Fruit fly (Drosophila melanogaster): Measurements from ENCODE around the gene fon.

The fon gene

DNA sequence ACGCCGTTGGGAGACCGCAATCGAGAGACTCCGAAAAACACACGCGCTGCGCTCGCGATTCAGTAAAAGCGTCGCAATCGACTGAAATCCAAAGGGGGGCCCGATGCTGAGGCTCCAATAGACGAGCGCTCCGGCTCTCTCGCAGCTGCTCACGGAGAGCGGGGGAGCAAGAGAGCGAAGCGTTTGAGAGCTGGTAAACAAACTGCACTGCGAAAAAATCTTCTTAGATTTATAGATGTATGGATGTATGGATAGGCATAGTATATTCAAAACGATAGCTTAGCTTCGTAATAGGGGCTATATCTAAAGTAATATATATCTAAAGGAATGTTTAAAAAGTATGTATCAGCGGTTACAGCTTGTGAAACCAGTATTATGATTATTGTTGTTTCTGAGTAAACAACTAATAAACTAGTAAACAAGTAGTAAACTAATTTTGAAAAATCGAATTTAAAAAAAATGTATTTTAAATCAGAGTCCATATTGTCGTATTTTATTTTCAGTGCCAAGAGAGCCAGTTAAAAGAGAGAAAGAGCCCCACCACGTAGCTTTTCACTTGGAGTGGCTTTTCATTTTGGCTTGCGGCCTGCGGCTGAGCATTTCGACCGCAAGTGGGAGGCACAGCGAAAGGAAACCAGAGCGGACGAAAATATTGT lies 37.6 kb upstream of the fon start, which contains the start of the genes Alp12 and CG13085 (continued):
- no peak for TF ChIP-seq lov (optimal IDR thresholded peaks at IDR 0.05)
- peak; percentile 79; the same call in 2 of the 3 replicates for TF ChIP-seq lov (GFP tag; IDR thresholded peaks at IDR 0.05)
- TF ChIP-seq esg (GFP tag; conservative IDR thresholded peaks at IDR 0.05), result peak; percentile 96
- TF ChIP-seq sens (GFP tag), result peak; percentile 99
- TF ChIP-seq crp (GFP tag; optimal IDR thresholded peaks at IDR 0.05), result peak in 1 of 2 experiments; percentile 73
- TF ChIP-seq CG10543 (GFP tag; optimal IDR thresholded peaks at IDR 0.05), result peak; percentile 100
- TF ChIP-seq MTF-1 (GFP tag; optimal IDR thresholded peaks at IDR 0.05; ENCODE audit: borderline replicate concordance), result peak; percentile 83
- TF ChIP-seq pnt (GFP tag; optimal IDR thresholded peaks at IDR 0.05), result peak; percentile 93
- TF ChIP-seq CG3726 (GFP tag; IDR thresholded peaks at IDR 0.05), result peak; percentile 92
- peak; percentile 72; the same call in 1 of the 3 replicates for TF ChIP-seq sr (GFP tag; IDR thresholded peaks at IDR 0.05)
- TF ChIP-seq CkIIα-i1 (GFP tag; IDR thresholded peaks at IDR 0.05), result peak; percentile 68
- TF ChIP-seq ind (GFP tag; optimal IDR thresholded peaks at IDR 0.05), result peak; percentile 96
- peak; percentile 96 for TF ChIP-seq croc (GFP tag; conservative IDR thresholded peaks at IDR 0.05)
- peak; percentile 91 for TF ChIP-seq CG6654 (GFP tag; optimal IDR thresholded peaks at IDR 0.05)
- TF ChIP-seq sd (tag; optimal IDR thresholded peaks at IDR 0.05), result peak; percentile 93
- TF ChIP-seq Doc3 (GFP tag; IDR thresholded peaks at IDR 0.05; ENCODE audit: partially characterized antibody), result no peak
- TF ChIP-seq Poxn (GFP tag; IDR thresholded peaks at IDR 0.05), result peak; percentile 89
- no peak for TF ChIP-seq ash1 (GFP tag; optimal IDR thresholded peaks at IDR 0.05)
- peak; percentile 94 for TF ChIP-seq slou (GFP tag; optimal IDR thresholded peaks at IDR 0.05)
- no peak for TF ChIP-seq CG42726 (GFP tag; IDR thresholded peaks at IDR 0.05; ENCODE audit: partially characterized antibody)
- peak; percentile 98 for TF ChIP-seq CG17385 (GFP tag; optimal IDR thresholded peaks at IDR 0.05)
- peak; percentile 89 for TF ChIP-seq ase (GFP tag; IDR thresholded peaks at IDR 0.05)
- TF ChIP-seq CG5245 (GFP tag; optimal IDR thresholded peaks at IDR 0.05), result peak; percentile 93
- TF ChIP-seq CG34224 (GFP tag; IDR thresholded peaks at IDR 0.05; ENCODE audit: partially characterized antibody), result peak; percentile 39
- peak; percentile 92 for TF ChIP-seq H15 (GFP tag; IDR thresholded peaks at IDR 0.05)
- peak; percentile 86 for TF ChIP-seq GATAe (GFP tag; conservative IDR thresholded peaks at IDR 0.05)
- peak; percentile 97 for TF ChIP-seq B-H2 (GFP tag; optimal IDR thresholded peaks at IDR 0.05)
- peak; percentile 73; the same call in 2 of the 3 replicates for TF ChIP-seq Optix (GFP tag; IDR thresholded peaks at IDR 0.05)
- TF ChIP-seq CG15601 (tag; optimal IDR thresholded peaks at IDR 0.05), result peak; percentile 98
- peak; percentile 98 for TF ChIP-seq CG2120 (GFP tag; optimal IDR thresholded peaks at IDR 0.05)
- TF ChIP-seq Med (GFP tag), result peak; percentile 97
- TF ChIP-seq Gug (GFP tag; IDR thresholded peaks at IDR 0.05), result peak; percentile 91
- peak; percentile 92 for TF ChIP-seq ap (GFP tag; IDR thresholded peaks at IDR 0.05)
- TF ChIP-seq NC2α (GFP tag; optimal IDR thresholded peaks at IDR 0.05), result peak; percentile 84
- peak; percentile 93 for TF ChIP-seq schlank (tag; optimal IDR thresholded peaks at IDR 0.05)
- no peak; the same call in 3 of the 4 replicates for TF ChIP-seq Dll (GFP tag; IDR thresholded peaks at IDR 0.05; ENCODE audit: partially characterized antibody)
- no peak for TF ChIP-seq sna (GFP tag; IDR thresholded peaks at IDR 0.05; ENCODE audit: partially characterized antibody)
- peak; percentile 95 for TF ChIP-seq Drgx (GFP tag; IDR thresholded peaks at IDR 0.05)
- TF ChIP-seq CG12236 (GFP tag; optimal IDR thresholded peaks at IDR 0.05), result peak; percentile 89
- no peak for TF ChIP-seq zen2 (GFP tag; IDR thresholded peaks at IDR 0.05; ENCODE audit: partially characterized antibody)
- TF ChIP-seq CG10462 (GFP tag; optimal IDR thresholded peaks at IDR 0.05), result peak; percentile 96
- no peak for TF ChIP-seq pan (optimal IDR thresholded peaks at IDR 0.05)
- TF ChIP-seq pan (GFP tag; optimal IDR thresholded peaks at IDR 0.05 in 1 of 2, IDR thresholded peaks at IDR 0.05 in 1 of 2), result peak in 1 of 2 experiments; percentile 95
- peak; percentile 15 for TF ChIP-seq pzg (GFP tag; optimal IDR thresholded peaks at IDR 0.05)
- TF ChIP-seq psq (GFP tag; optimal IDR thresholded peaks at IDR 0.05), result peak; percentile 85
- peak; percentile 94 for TF ChIP-seq Fer2 (tag; optimal IDR thresholded peaks at IDR 0.05)
- peak; percentile 89 for TF ChIP-seq eyg (GFP tag; optimal IDR thresholded peaks at IDR 0.05)
- TF ChIP-seq PHDP (tag; optimal IDR thresholded peaks at IDR 0.05), result peak; percentile 98
- peak; percentile 96 for TF ChIP-seq Dbx (GFP tag; IDR thresholded peaks at IDR 0.05)
- peak; percentile 95 to 97 for TF ChIP-seq dpn (GFP tag; optimal IDR thresholded peaks at IDR 0.05)
